Fruit fly (Drosophila melanogaster): ENCODE results near the gene CG13907.
A peak's percentile ranks its signal among the peaks of the same experiment; 100 is the strongest.

CG13907 gene

DNA sequence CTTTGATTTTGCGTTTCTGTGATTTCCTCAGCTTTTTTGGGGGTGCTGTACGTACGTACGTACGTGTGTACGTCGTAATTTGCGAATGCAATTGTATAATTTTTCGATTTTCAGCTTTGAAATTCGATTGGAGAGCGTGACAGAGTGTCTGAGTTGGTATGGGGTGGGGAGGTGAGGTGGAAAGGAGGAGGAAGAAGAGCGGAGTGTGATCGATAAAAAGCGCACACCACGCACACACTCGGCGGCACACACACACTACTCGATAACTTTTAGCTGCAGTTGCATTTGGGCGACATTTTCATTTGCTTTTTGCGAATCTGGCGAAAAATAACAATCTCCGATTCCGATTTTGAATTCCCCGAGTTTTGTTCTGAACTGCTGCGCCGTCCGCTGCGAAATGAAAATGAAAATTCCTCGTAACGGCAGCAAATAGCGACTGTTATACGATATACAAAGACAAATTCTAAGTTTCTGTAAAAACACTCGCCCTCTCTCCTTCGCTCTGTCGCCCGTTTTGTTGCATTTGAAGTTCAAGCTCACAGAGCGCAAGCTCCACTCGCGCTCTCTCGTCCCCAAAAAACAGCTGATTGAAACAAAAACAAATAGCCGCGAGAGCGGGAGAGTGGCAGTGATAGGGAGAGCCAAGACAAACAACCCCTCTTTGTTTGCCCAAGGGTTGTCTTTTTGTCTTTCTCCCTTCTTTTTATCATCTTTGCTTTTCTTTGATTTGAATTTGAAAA is at the start of gene CG13907:
Gene CG13907, minus strand, starts transcription at position 518 of the 740 bp plus-strand sequence.
- peak; percentile 65 for TF ChIP-seq fkh (GFP tag; optimal IDR thresholded peaks at IDR 0.05)
- no peak for TF ChIP-seq Smox (GFP tag; optimal IDR thresholded peaks at IDR 0.05)
- TF ChIP-seq CG10669 (GFP tag; optimal IDR thresholded peaks at IDR 0.05), result no peak
- no peak for TF ChIP-seq spab (GFP tag; optimal IDR thresholded peaks at IDR 0.05)
- TF ChIP-seq CG6854 (GFP tag; optimal IDR thresholded peaks at IDR 0.05), result peak; percentile 32
- no peak for TF ChIP-seq CG8119 (GFP tag; IDR thresholded peaks at IDR 0.05)
- TF ChIP-seq Met (GFP tag; optimal IDR thresholded peaks at IDR 0.05), result no peak
- TF ChIP-seq CG3919 (GFP tag; optimal IDR thresholded peaks at IDR 0.05), result no peak
- TF ChIP-seq achi (GFP tag; optimal IDR thresholded peaks at IDR 0.05), result no peak
- peak; percentile 39 for TF ChIP-seq CG16779 (tag; optimal IDR thresholded peaks at IDR 0.05)
- TF ChIP-seq CG11294 (GFP tag; IDR thresholded peaks at IDR 0.05), result no peak
- no peak for TF ChIP-seq acj6 (GFP tag; optimal IDR thresholded peaks at IDR 0.05)
- no peak for TF ChIP-seq CG1621 (tag; optimal IDR thresholded peaks at IDR 0.05)
- TF ChIP-seq Eip78C (GFP tag), result no peak
- TF ChIP-seq net (GFP tag; optimal IDR thresholded peaks at IDR 0.05), result peak; percentile 16
- TF ChIP-seq CG8319 (GFP tag; optimal IDR thresholded peaks at IDR 0.05), result no peak
- TF ChIP-seq eg (GFP tag; IDR thresholded peaks at IDR 0.05), result 0 out of 3 replicates have a peak, but pooled peaks have one; percentile 13
- no peak for TF ChIP-seq Sox15 (GFP tag; optimal IDR thresholded peaks at IDR 0.05)
- TF ChIP-seq CG8632 (GFP tag; optimal IDR thresholded peaks at IDR 0.05), result no peak
- TF ChIP-seq ss (GFP tag; optimal IDR thresholded peaks at IDR 0.05), result peak; percentile 1 to 8
- no peak for TF ChIP-seq CG6163 (GFP tag; IDR thresholded peaks at IDR 0.05)
- no peak for TF ChIP-seq Hr4 (GFP tag; optimal IDR thresholded peaks at IDR 0.05)
- TF ChIP-seq CG9139 (GFP tag; optimal IDR thresholded peaks at IDR 0.05), result no peak
- TF ChIP-seq OdsH (GFP tag; optimal IDR thresholded peaks at IDR 0.05), result no peak
- no peak for TF ChIP-seq vri (GFP tag; optimal IDR thresholded peaks at IDR 0.05)
- no peak for TF ChIP-seq CG32006 (GFP tag; optimal IDR thresholded peaks at IDR 0.05)
- no peak for TF ChIP-seq CG31627 (GFP tag; optimal IDR thresholded peaks at IDR 0.05)
- peak; percentile 45 for TF ChIP-seq Sox14 (GFP tag; optimal IDR thresholded peaks at IDR 0.05)
- no peak for TF ChIP-seq Ets21C (GFP tag; optimal IDR thresholded peaks at IDR 0.05)
- no peak for TF ChIP-seq cyc (GFP tag; optimal IDR thresholded peaks at IDR 0.05)
- TF ChIP-seq Hr38 (GFP tag; optimal IDR thresholded peaks at IDR 0.05), result no peak
- no peak for TF ChIP-seq dac (GFP tag; optimal IDR thresholded peaks at IDR 0.05)
- peak; percentile 30 for TF ChIP-seq Sox102F (GFP tag; optimal IDR thresholded peaks at IDR 0.05)

DNA sequence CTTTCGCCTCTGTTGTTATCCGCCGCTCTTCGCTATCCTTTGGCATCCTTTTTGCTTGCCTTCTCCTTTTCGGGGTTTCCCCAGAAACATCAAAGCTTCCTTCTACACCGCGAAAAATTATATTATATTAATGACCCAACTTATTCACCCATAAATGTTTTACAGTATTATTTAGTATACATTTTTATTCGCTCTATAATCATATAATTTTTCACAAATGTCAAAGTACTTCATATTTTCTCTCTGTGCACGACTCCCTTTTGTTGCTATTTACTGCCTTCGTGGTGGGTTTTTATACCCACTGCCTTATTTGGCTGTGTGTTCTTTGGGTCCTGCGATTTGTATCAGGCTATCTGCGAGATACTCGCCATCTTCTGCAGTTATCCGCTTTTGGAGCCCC is 35.4 kb upstream of the CG13907 start:
- TF ChIP-seq svp (GFP tag) (peak; percentile 65), ss (GFP tag; optimal IDR thresholded peaks at IDR 0.05) (peak in 1 of 2 experiments; percentile 6), Eip75B (GFP tag; optimal IDR thresholded peaks at IDR 0.05) (no peak), Eip78C (GFP tag) (peak; percentile 72)

DNA sequence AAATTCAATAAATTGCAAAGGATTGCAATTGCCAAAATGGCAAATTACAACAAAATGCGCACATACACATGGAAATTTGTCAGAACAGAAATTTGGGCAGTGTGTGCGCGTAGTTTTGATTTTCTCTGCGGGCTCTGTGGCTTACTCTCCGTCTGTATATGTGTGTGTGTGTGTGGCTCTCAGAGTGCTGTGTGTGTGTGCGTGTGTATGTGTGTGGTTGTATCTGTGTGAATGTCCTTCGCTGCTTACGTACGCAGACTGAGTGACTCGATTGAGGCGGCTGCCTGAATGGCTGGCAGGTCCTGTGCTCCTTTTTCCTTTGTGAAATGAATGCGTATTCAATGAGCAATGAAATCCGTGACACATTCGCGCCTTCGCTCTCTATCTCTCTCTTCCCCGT is 33.0 kb upstream of the CG13907 start:
- TF ChIP-seq Sox15 (GFP tag; optimal IDR thresholded peaks at IDR 0.05), result no peak
- TF ChIP-seq CG11294 (GFP tag; IDR thresholded peaks at IDR 0.05), result no peak
- TF ChIP-seq OdsH (GFP tag; optimal IDR thresholded peaks at IDR 0.05), result no peak
- TF ChIP-seq fd85E (GFP tag; optimal IDR thresholded peaks at IDR 0.05), result no peak
- no peak for TF ChIP-seq topi (GFP tag; optimal IDR thresholded peaks at IDR 0.05)
- no peak for TF ChIP-seq pdm3 (GFP tag; optimal IDR thresholded peaks at IDR 0.05)
- TF ChIP-seq lz (GFP tag; optimal IDR thresholded peaks at IDR 0.05), result no peak
- TF ChIP-seq Eip78C (GFP tag), result no peak
